Worm (Caenorhabditis elegans): ENCODE data around the gene unc-61.

The unc-61 gene

ce11 chrV:14746975-14747374 is 12.9 kb upstream of the unc-61 start:
- no peak for TF ChIP-seq fkh-4 (tag; optimal IDR thresholded peaks at IDR 0.05; ENCODE audit: borderline replicate concordance)

ce11 chrV:14744824-14745223 is 10.8 kb upstream of the unc-61 start:
- no peak for TF ChIP-seq ets-5 (GFP tag; IDR thresholded peaks at IDR 0.05)
- TF ChIP-seq fkh-8 (tag; optimal IDR thresholded peaks at IDR 0.05) = no peak
- no peak for TF ChIP-seq ces-1 (GFP tag; optimal IDR thresholded peaks at IDR 0.05)
- TF ChIP-seq lin-14 (GFP tag; optimal IDR thresholded peaks at IDR 0.05) = no peak
- TF ChIP-seq snpc-4 (tag; optimal IDR thresholded peaks at IDR 0.05) = no peak
- TF ChIP-seq C04F5.9 (tag; optimal IDR thresholded peaks at IDR 0.05) = no peak
- TF ChIP-seq nhr-19 (GFP tag; conservative IDR thresholded peaks at IDR 0.05) = no peak
- no peak for TF ChIP-seq ceh-8 (GFP tag; optimal IDR thresholded peaks at IDR 0.05)
- TF ChIP-seq egl-27 (tag; optimal IDR thresholded peaks at IDR 0.05) = no peak
- TF ChIP-seq dsc-1 (tag; optimal IDR thresholded peaks at IDR 0.05) = no peak
- TF ChIP-seq snu-23 (GFP tag; optimal IDR thresholded peaks at IDR 0.05) = no peak
- TF ChIP-seq nhr-71 (tag; optimal IDR thresholded peaks at IDR 0.05) = no peak
- no peak for TF ChIP-seq hlh-17 (GFP tag; optimal IDR thresholded peaks at IDR 0.05; ENCODE audit: borderline replicate concordance)
- no peak for TF ChIP-seq lsy-2 (tag; optimal IDR thresholded peaks at IDR 0.05)
- no peak for TF ChIP-seq skn-1 (tag; optimal IDR thresholded peaks at IDR 0.05)

- TF ChIP-seq ama-1 (optimal IDR thresholded peaks at IDR 0.05) (no peak), C16A3.4 (tag; optimal IDR thresholded peaks at IDR 0.05) (no peak), pag-3 (tag; optimal IDR thresholded peaks at IDR 0.05; ENCODE audit: borderline replicate concordance, insufficient read depth) (no peak), lsy-2 (tag; optimal IDR thresholded peaks at IDR 0.05) (no peak), unc-130 (tag; optimal IDR thresholded peaks at IDR 0.05) (no peak), ceh-88 (GFP tag; IDR thresholded peaks at IDR 0.05) (no peak)
Measured at ce11 chrV:14741233-14741632, 7.2 kb upstream of the unc-61 start, which contains the start of gene Y50E8A.6. Y50E8A.6 (minus strand) TSS chrV:14741333.

- TF ChIP-seq dsc-1 (tag; optimal IDR thresholded peaks at IDR 0.05) (no peak), Y116A8C.19 (tag; optimal IDR thresholded peaks at IDR 0.05; ENCODE audit: borderline replicate concordance) (no peak), fos-1 (tag; optimal IDR thresholded peaks at IDR 0.05) (no peak), blmp-1 (tag; optimal IDR thresholded peaks at IDR 0.05) (no peak), C16A3.4 (tag; optimal IDR thresholded peaks at IDR 0.05) (no peak), irx-1 (tag; optimal IDR thresholded peaks at IDR 0.05) (no peak), lin-39 (tag; optimal IDR thresholded peaks at IDR 0.05) (no peak), aha-1 (tag; optimal IDR thresholded peaks at IDR 0.05) (no peak), vab-15 (tag; optimal IDR thresholded peaks at IDR 0.05) (no peak), ceh-82 (tag; optimal IDR thresholded peaks at IDR 0.05) (no peak), efl-3 (GFP tag; optimal IDR thresholded peaks at IDR 0.05) (no peak), snpc-4 (tag; optimal IDR thresholded peaks at IDR 0.05) (no peak), dpl-1 (GFP tag; optimal IDR thresholded peaks at IDR 0.05) (no peak), ceh-63 (GFP tag; optimal IDR thresholded peaks at IDR 0.05) (no peak), ceh-8 (GFP tag; optimal IDR thresholded peaks at IDR 0.05) (no peak), nhr-47 (tag; optimal IDR thresholded peaks at IDR 0.05) (no peak), sptf-1 (tag; optimal IDR thresholded peaks at IDR 0.05) (no peak), mef-2 (tag; optimal IDR thresholded peaks at IDR 0.05) (no peak), C04F5.9 (tag; optimal IDR thresholded peaks at IDR 0.05) (no peak)
Measured at ce11 chrV:14736851-14737250, 2.8 kb upstream of the unc-61 start, which contains the start of gene Y50E8A.5. Y50E8A.5 (minus strand) TSS chrV:14736951.

ce11 chrV:14729343-14729742 is 4.7 kb downstream of the unc-61 start, which contains the start of gene oig-3:
oig-3 (plus strand) TSS chrV:14729643.
- TF ChIP-seq snpc-4 (tag; optimal IDR thresholded peaks at IDR 0.05) (no peak), fkh-4 (tag; optimal IDR thresholded peaks at IDR 0.05; ENCODE audit: borderline replicate concordance) (no peak), grh-1 (GFP tag; IDR thresholded peaks at IDR 0.05) (no peak), fkh-8 (tag; optimal IDR thresholded peaks at IDR 0.05) (no peak), ceh-8 (GFP tag; optimal IDR thresholded peaks at IDR 0.05) (no peak), F16B12.6 (tag; optimal IDR thresholded peaks at IDR 0.05) (no peak), nhr-237 (tag; optimal IDR thresholded peaks at IDR 0.05) (no peak), hpl-2 (GFP tag; optimal IDR thresholded peaks at IDR 0.05) (no peak), lir-3 (tag; optimal IDR thresholded peaks at IDR 0.05; ENCODE audit: poor library complexity) (no peak), mef-2 (tag; optimal IDR thresholded peaks at IDR 0.05) (no peak), ceh-82 (tag; optimal IDR thresholded peaks at IDR 0.05) (no peak), pqm-1 (tag; optimal IDR thresholded peaks at IDR 0.05) (no peak), blmp-1 (tag; optimal IDR thresholded peaks at IDR 0.05) (no peak), ceh-90 (tag; optimal IDR thresholded peaks at IDR 0.05) (no peak), ceh-63 (GFP tag; optimal IDR thresholded peaks at IDR 0.05) (no peak)
